Fruit fly (Drosophila melanogaster) S2 (cell line): ENCODE measurements around the gene CG7402.

Experiments used
- CG8478 ChIP-seq: fragments of >200 bp; optimal IDR thresholded peaks from 2 replicates; lab custom pipeline; 2018
- CTCF ChIP-seq, 2 experiments: fragments of >200 bp; optimal IDR thresholded peaks; 2 replicates each; lab custom pipeline; 2018

DNA sequence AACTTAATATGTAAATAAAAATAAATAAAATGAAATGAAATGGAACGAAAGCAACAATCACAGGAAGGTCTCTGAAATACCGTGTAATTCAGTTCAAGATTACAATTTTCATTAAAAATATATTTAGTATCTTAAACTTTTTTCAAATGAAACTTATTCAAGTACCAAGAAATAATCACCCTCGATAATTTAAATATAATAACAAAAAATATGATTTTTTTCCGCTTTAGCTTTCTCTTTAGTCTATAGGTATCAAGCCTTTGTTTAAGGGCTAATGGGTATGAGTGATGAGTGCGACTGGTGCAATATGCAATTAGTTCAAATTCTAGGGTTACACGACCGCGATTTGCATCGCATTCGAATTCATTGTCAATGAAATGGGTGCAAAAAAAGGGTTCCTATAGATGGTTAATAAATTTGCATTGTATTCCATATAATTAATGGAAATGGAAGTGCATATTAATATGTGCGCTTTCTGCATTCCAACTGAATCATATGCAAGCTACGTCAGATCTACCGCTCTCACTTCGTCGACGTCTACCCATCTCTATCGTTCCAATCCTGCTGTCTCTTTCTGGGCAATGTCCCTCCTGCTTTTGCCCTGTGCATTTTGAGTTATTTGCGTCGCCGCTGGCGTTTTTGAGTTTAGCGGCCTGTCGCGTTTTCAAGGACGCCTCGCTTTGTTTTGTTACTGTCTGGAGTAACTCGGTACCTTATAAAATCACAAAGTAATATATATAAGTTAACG, 30.4 kb downstream of the CG7402 start:
- TF ChIP-seq CG8478 (lab: Kevin White, UChicago), result no peak
- no peak for TF ChIP-seq CTCF (optimal IDR thresholded peaks at IDR 0.05; lab: Kevin White, UChicago)
